Worm (Caenorhabditis elegans) whole organism, late embryonic: Measurements from ENCODE around the gene C01C4.3.
A peak's percentile ranks its signal among the peaks of the same experiment; 100 is the strongest.

Experiments
- C08G9.2 ChIP-seq: sonication (generic microtip); optimal IDR thresholded peaks from 2 replicates; lab custom pipeline; 2016; ENCODE audit warnings: mild to moderate bottlenecking, missing genetic modification characterization, moderate library complexity, missing compliant biosample characterization
- F13H6.1 ChIP-seq: sonication (generic microtip); optimal IDR thresholded peaks from 2 replicates; lab custom pipeline; 2016; ENCODE audit warnings: missing genetic modification characterization, missing compliant biosample characterization
- K02D7.2 ChIP-seq: sonication (generic microtip); optimal IDR thresholded peaks from 2 replicates; lab custom pipeline; 2017; ENCODE audit warnings: mild to moderate bottlenecking, missing genetic modification characterization, missing compliant biosample characterization
- K09A11.1 ChIP-seq: sonication (generic microtip); optimal IDR thresholded peaks from 2 replicates; lab custom pipeline; 2017; ENCODE audit warnings: antibody characterized with exemption, mild to moderate bottlenecking, missing genetic modification characterization, missing compliant biosample characterization; ENCODE audit not compliant: insufficient read depth
- T23F11.4 ChIP-seq: fragments of 200-800 bp; sonication (Bioruptor generic); optimal IDR thresholded peaks from 2 replicates; lab custom pipeline; 2018; ENCODE audit warnings: mild to moderate bottlenecking, missing genetic modification characterization, missing compliant biosample characterization
- Y22D7AL.16 ChIP-seq: sonication (generic microtip); optimal IDR thresholded peaks from 2 replicates; lab custom pipeline; 2016; ENCODE audit warnings: missing genetic modification characterization, missing compliant biosample characterization
- ahr-1 ChIP-seq: sonication (generic microtip); optimal IDR thresholded peaks from 2 replicates; lab custom pipeline; 2016; ENCODE audit warnings: missing genetic modification characterization, missing compliant biosample characterization
- ama-1 ChIP-seq: fragments of 150-350 bp; optimal IDR thresholded peaks from 2 replicates; lab custom pipeline; 2014
- ceh-14 ChIP-seq: sonication (generic microtip); optimal IDR thresholded peaks from 2 replicates; lab custom pipeline; 2016; ENCODE audit warnings: missing genotype, missing genetic modification characterization, missing compliant biosample characterization
- ceh-18 ChIP-seq: sonication (generic microtip); optimal IDR thresholded peaks from 2 replicates; lab custom pipeline; 2016; ENCODE audit warnings: missing genetic modification characterization, missing compliant biosample characterization
- ceh-19 ChIP-seq: fragments of 200-800 bp; sonication (Bioruptor generic); optimal IDR thresholded peaks from 2 replicates; lab custom pipeline; 2018; ENCODE audit warnings: mild to moderate bottlenecking, missing genetic modification characterization, missing compliant biosample characterization
- ceh-2 ChIP-seq: sonication (generic microtip); optimal IDR thresholded peaks from 2 replicates; lab custom pipeline; 2016; ENCODE audit warnings: missing genotype, missing genetic modification characterization, missing compliant biosample characterization
- ceh-22 ChIP-seq: sonication (generic microtip); optimal IDR thresholded peaks from 2 replicates; lab custom pipeline; 2017; ENCODE audit warnings: missing biosample characterization, missing genetic modification characterization
- ceh-24 ChIP-seq: sonication (generic microtip); optimal IDR thresholded peaks from 2 replicates; lab custom pipeline; 2016; ENCODE audit warnings: mild to moderate bottlenecking, missing genetic modification characterization, missing compliant biosample characterization
- ceh-30 ChIP-seq: fragments of 150-350 bp; optimal IDR thresholded peaks from 2 replicates; lab custom pipeline; 2014; ENCODE audit warnings: missing biosample characterization, missing genetic modification characterization
- ceh-31 ChIP-seq: sonication (generic microtip); optimal IDR thresholded peaks from 2 replicates; lab custom pipeline; 2016; ENCODE audit warnings: missing genetic modification characterization, missing compliant biosample characterization
- ceh-45 ChIP-seq: fragments of 200-800 bp; sonication (Bioruptor generic); IDR thresholded peaks from 2 replicates; pipeline ENCODE4 v1.3.6; 2022; ENCODE audit warnings: missing genetic modification reagents, missing genetic modification characterization, missing compliant biosample characterization
- ceh-48 ChIP-seq: sonication (generic microtip); optimal IDR thresholded peaks from 2 replicates; lab custom pipeline; 2016; ENCODE audit warnings: missing genetic modification characterization, inconsistent platforms, missing compliant biosample characterization
- ceh-6 ChIP-seq: fragments of 200-800 bp; sonication (Bioruptor generic); optimal IDR thresholded peaks from 2 replicates; lab custom pipeline; 2018; ENCODE audit warnings: mild to moderate bottlenecking, missing genetic modification characterization, missing compliant biosample characterization
- ceh-9 ChIP-seq: sonication (generic microtip); optimal IDR thresholded peaks from 2 replicates; lab custom pipeline; 2016; ENCODE audit warnings: mild to moderate bottlenecking, missing genetic modification characterization, inconsistent platforms, missing compliant biosample characterization
- che-1 ChIP-seq: sonication (generic microtip); optimal IDR thresholded peaks from 2 replicates; lab custom pipeline; 2016; ENCODE audit warnings: mild to moderate bottlenecking, missing genetic modification characterization, missing compliant biosample characterization
- dmd-4 ChIP-seq: sonication (generic microtip); optimal IDR thresholded peaks from 2 replicates; lab custom pipeline; 2016; ENCODE audit warnings: borderline replicate concordance, missing genetic modification characterization, missing compliant biosample characterization
- dve-1 ChIP-seq: sonication (generic microtip); optimal IDR thresholded peaks from 2 replicates; lab custom pipeline; 2017; ENCODE audit warnings: antibody characterized with exemption, mild to moderate bottlenecking, missing genetic modification characterization, missing compliant biosample characterization
- elt-2 ChIP-seq: sonication (generic microtip); optimal IDR thresholded peaks from 2 replicates; lab custom pipeline; 2016; ENCODE audit warnings: missing genetic modification reagents, missing genetic modification characterization, missing compliant biosample characterization
- fkh-10 ChIP-seq: fragments of 150-350 bp; optimal IDR thresholded peaks from 2 replicates; lab custom pipeline; 2014; ENCODE audit warnings: missing biosample characterization, missing genetic modification reagents, missing genetic modification characterization
- fkh-6 ChIP-seq: sonication (generic microtip); optimal IDR thresholded peaks from 2 replicates; lab custom pipeline; 2016; ENCODE audit warnings: missing genetic modification characterization, missing compliant biosample characterization
- gmeb-2 ChIP-seq: sonication (generic microtip); optimal IDR thresholded peaks from 2 replicates; lab custom pipeline; 2016; ENCODE audit warnings: missing genetic modification characterization, inconsistent platforms, missing compliant biosample characterization
- hlh-15 ChIP-seq: sonication (generic microtip); optimal IDR thresholded peaks from 2 replicates; lab custom pipeline; 2016; ENCODE audit warnings: missing genetic modification characterization, missing compliant biosample characterization
- hlh-30 ChIP-seq: sonication (generic microtip); optimal IDR thresholded peaks from 2 replicates; lab custom pipeline; 2017; ENCODE audit warnings: antibody characterized with exemption, missing genetic modification characterization, missing compliant biosample characterization; ENCODE audit not compliant: insufficient read depth
- hlh-6 ChIP-seq: sonication (generic microtip); optimal IDR thresholded peaks from 2 replicates; lab custom pipeline; 2016; ENCODE audit warnings: missing genotype, missing genetic modification characterization, missing compliant biosample characterization
- lim-6 ChIP-seq: sonication (generic microtip); optimal IDR thresholded peaks from 2 replicates; lab custom pipeline; 2016; ENCODE audit warnings: missing genetic modification characterization, missing compliant biosample characterization
- lin-11 ChIP-seq: fragments of 200-800 bp; sonication (Bioruptor generic); optimal IDR thresholded peaks from 2 replicates; lab custom pipeline; 2018; ENCODE audit warnings: mild to moderate bottlenecking, missing genetic modification characterization, missing compliant biosample characterization
- mec-3 ChIP-seq: sonication (generic microtip); optimal IDR thresholded peaks from 2 replicates; lab custom pipeline; 2016; ENCODE audit warnings: borderline replicate concordance, missing genetic modification characterization, missing compliant biosample characterization
- nfya-1 ChIP-seq: sonication (generic microtip); optimal IDR thresholded peaks from 2 replicates; lab custom pipeline; 2017; ENCODE audit warnings: missing genetic modification characterization, mild to moderate bottlenecking, missing compliant biosample characterization, antibody characterized with exemption, moderate library complexity
- nhr-11 ChIP-seq: fragments of 150-350 bp; optimal IDR thresholded peaks from 2 replicates; lab custom pipeline; 2014; ENCODE audit warnings: missing biosample characterization, missing genetic modification characterization
- nhr-232 ChIP-seq: sonication (generic microtip); optimal IDR thresholded peaks from 2 replicates; lab custom pipeline; 2016; ENCODE audit warnings: missing genetic modification characterization, missing compliant biosample characterization
- npax-4 ChIP-seq: sonication (generic microtip); optimal IDR thresholded peaks from 2 replicates; lab custom pipeline; 2016; ENCODE audit warnings: missing genetic modification characterization, missing compliant biosample characterization
- pat-9 ChIP-seq: fragments of 200-800 bp; sonication (Bioruptor generic); optimal IDR thresholded peaks from 2 replicates; lab custom pipeline; 2018; ENCODE audit warnings: mild to moderate bottlenecking, missing genetic modification characterization, moderate library complexity, missing compliant biosample characterization
- pax-1 ChIP-seq: fragments of 150-350 bp; optimal IDR thresholded peaks from 2 replicates; lab custom pipeline; 2014; ENCODE audit warnings: missing biosample characterization, missing genetic modification characterization
- pha-2 ChIP-seq: sonication (generic microtip); optimal IDR thresholded peaks from 2 replicates; lab custom pipeline; 2017; ENCODE audit warnings: mild to moderate bottlenecking, missing genetic modification characterization, missing compliant biosample characterization
- pqm-1 ChIP-seq: sonication (generic microtip); optimal IDR thresholded peaks from 2 replicates; lab custom pipeline; 2016; ENCODE audit warnings: missing genetic modification characterization, missing compliant biosample characterization
- rnt-1 ChIP-seq: sonication (generic microtip); optimal IDR thresholded peaks from 2 replicates; lab custom pipeline; 2016; ENCODE audit warnings: missing genetic modification characterization, missing compliant biosample characterization
- sox-2 ChIP-seq: fragments of 200-800 bp; sonication (Bioruptor generic); IDR thresholded peaks from 2 replicates; pipeline ENCODE4 v1.3.6; 2022; ENCODE audit warnings: missing genetic modification reagents, missing genetic modification characterization, missing compliant biosample characterization
- sox-4 ChIP-seq: sonication (generic microtip); optimal IDR thresholded peaks from 2 replicates; lab custom pipeline; 2017; ENCODE audit warnings: mild to moderate bottlenecking, missing genetic modification characterization, inconsistent platforms, missing compliant biosample characterization
- ttx-3 ChIP-seq: sonication (generic microtip); optimal IDR thresholded peaks from 2 replicates; lab custom pipeline; 2016; ENCODE audit warnings: missing genetic modification reagents, missing genetic modification characterization, missing compliant biosample characterization
- unc-3 ChIP-seq, 2 experiments: fragments of 200-800 bp in 1 of 2; sonication (Bioruptor generic) in 1 of 2; sonication (generic microtip) in 1 of 2; conservative IDR thresholded peaks in 1 of 2; optimal IDR thresholded peaks in 1 of 2; 2 replicates each; pipeline versions ENCODE4 v1.3.6 to Lab custom; 2016 to 2022; ENCODE audit warnings: missing compliant biosample characterization in 2 of 2, missing genetic modification characterization in 2 of 2, missing genetic modification reagents in 1 of 2
- unc-42 ChIP-seq: sonication (generic microtip); optimal IDR thresholded peaks from 2 replicates; lab custom pipeline; 2016; ENCODE audit warnings: missing genotype, missing genetic modification characterization, missing compliant biosample characterization
- unc-86 ChIP-seq: sonication (generic microtip); optimal IDR thresholded peaks from 2 replicates; lab custom pipeline; 2016; ENCODE audit warnings: missing genetic modification characterization, missing compliant biosample characterization
- ztf-16 ChIP-seq: sonication (generic microtip); optimal IDR thresholded peaks from 2 replicates; lab custom pipeline; 2017; ENCODE audit warnings: missing genetic modification characterization, missing compliant biosample characterization

C01C4.3 gene

ce11 chrX:3696603-3697002 lies at the start of gene C01C4.3:
C01C4.3 (plus strand) TSS chrX:3696903.
- TF ChIP-seq K09A11.1 (no peak), ceh-6 (GFP tag; lab: Kevin White, UChicago) (no peak), Y22D7AL.16 (tag; lab: Kevin White, UChicago) (no peak), ceh-24 (tag; lab: Kevin White, UChicago) (no peak), nhr-232 (tag; lab: Kevin White, UChicago) (no peak), hlh-6 (tag; lab: Kevin White, UChicago) (no peak), fkh-6 (tag; lab: Kevin White, UChicago) (no peak), nhr-11 (tag; lab: Kevin White, UChicago) (no peak), nfya-1 (no peak), ceh-14 (tag; lab: Kevin White, UChicago) (no peak), ceh-19 (GFP tag; lab: Kevin White, UChicago) (no peak), pha-2 (tag; lab: Kevin White, UChicago) (no peak), ceh-31 (tag; lab: Kevin White, UChicago) (no peak), ama-1 (no peak), npax-4 (no peak)

- TF ChIP-seq dve-1 (tag; lab: Kevin White, UChicago) (no peak), rnt-1 (no peak), T23F11.4 (GFP tag; lab: Kevin White, UChicago) (no peak), che-1 (tag; lab: Kevin White, UChicago) (no peak), K09A11.1 (no peak), hlh-15 (tag; lab: Kevin White, UChicago) (no peak), fkh-6 (tag; lab: Kevin White, UChicago) (no peak), ceh-30 (tag; lab: Kevin White, UChicago) (peak; percentile 43), dmd-4 (tag; lab: Kevin White, UChicago) (no peak), unc-86 (no peak), gmeb-2 (no peak), sox-4 (tag; lab: Kevin White, UChicago) (no peak), K02D7.2 (no peak), ceh-19 (GFP tag; lab: Kevin White, UChicago) (no peak), pax-1 (tag; lab: Kevin White, UChicago) (no peak), ceh-2 (peak; percentile 2), ceh-22 (tag; lab: Kevin White, UChicago) (no peak), mec-3 (tag; lab: Kevin White, UChicago) (no peak), C08G9.2 (no peak), ztf-16 (no peak), ceh-18 (peak; percentile 5), hlh-6 (tag; lab: Kevin White, UChicago) (no peak), F13H6.1 (tag; lab: Kevin White, UChicago) (no peak), ceh-45 (no peak), fkh-10 (GFP tag; lab: Kevin White, UChicago) (no peak), unc-42 (tag; lab: Kevin White, UChicago) (no peak), pqm-1 (tag; lab: Kevin White, UChicago) (no peak), ceh-48 (tag; lab: Kevin White, UChicago) (peak; percentile 52), lim-6 (tag; lab: Kevin White, UChicago) (no peak), pat-9 (tag; lab: Kevin White, UChicago) (no peak), unc-3 (GFP tag; conservative IDR thresholded peaks at IDR 0.05; lab: Robert Waterston, UW) (no peak), unc-3 (tag; optimal IDR thresholded peaks at IDR 0.05; lab: Kevin White, UChicago) (no peak), ahr-1 (tag; lab: Kevin White, UChicago) (no peak), ceh-14 (tag; lab: Kevin White, UChicago) (no peak), ttx-3 (no peak), hlh-30 (tag; lab: Kevin White, UChicago) (peak; percentile 97), sox-2 (GFP tag; lab: Robert Waterston, UW) (peak; percentile 53), ama-1 (no peak), ceh-9 (tag; lab: Kevin White, UChicago) (no peak), lin-11 (tag; lab: Kevin White, UChicago) (no peak), Y22D7AL.16 (tag; lab: Kevin White, UChicago) (no peak), elt-2 (no peak)
These were observed 46.4 kb upstream of the C01C4.3 start, which contains the start of the genes sax-1 and R11G1.2 for ce11 chrX:3650100-3650809. sax-1 (minus strand) TSS chrX:3650150. R11G1.2 (plus strand) TSS chrX:3650614.
